Worm (Caenorhabditis elegans): ENCODE measurements around the gene reps-1.

DNA sequence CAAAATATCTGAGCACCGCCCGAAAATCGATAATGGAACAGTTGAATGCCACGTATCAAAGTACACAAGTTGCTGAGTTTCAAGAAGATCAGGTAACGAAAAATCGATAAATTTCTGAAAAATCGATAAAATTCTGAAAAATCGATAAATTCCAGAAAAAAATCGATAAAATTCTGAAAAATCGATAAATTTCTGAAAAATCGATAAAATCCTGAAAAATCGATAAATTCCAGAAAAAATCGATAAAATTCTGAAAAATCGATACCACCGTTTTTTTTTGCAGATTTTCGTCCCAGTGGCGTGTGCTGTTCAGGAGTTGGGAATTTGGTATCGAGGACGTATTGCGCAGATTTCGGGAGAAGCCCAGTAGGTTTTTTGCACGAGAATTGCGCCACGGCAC lies 37.0 kb upstream of the reps-1 start:
- no peak for TF ChIP-seq elt-1 (tag; optimal IDR thresholded peaks at IDR 0.05)
- no peak for TF ChIP-seq fos-1 (tag; optimal IDR thresholded peaks at IDR 0.05)
- TF ChIP-seq mdl-1 (tag; optimal IDR thresholded peaks at IDR 0.05) = no peak
- no peak for TF ChIP-seq R02D3.7 (tag; optimal IDR thresholded peaks at IDR 0.05)
- TF ChIP-seq ztf-11 (tag; optimal IDR thresholded peaks at IDR 0.05) = no peak
- no peak for TF ChIP-seq pqm-1 (tag; optimal IDR thresholded peaks at IDR 0.05)
- no peak for TF ChIP-seq nhr-28 (tag; optimal IDR thresholded peaks at IDR 0.05)
- no peak for TF ChIP-seq unc-62 (GFP tag; optimal IDR thresholded peaks at IDR 0.05)
